Fruit fly (Drosophila melanogaster) whole organism, embryonic: Measurements from ENCODE around the gene RpL13.

Source experiments
- Bteb2 ChIP-seq: fragments of 200-800 bp; sonication (Bioruptor generic); optimal IDR thresholded peaks from 2 replicates; lab custom pipeline; 2016; ENCODE audit warnings: missing biosample characterization, missing genetic modification characterization
- C15 ChIP-seq: fragments of 200-800 bp; sonication (Bioruptor generic); IDR thresholded peaks from 3 replicates; pipeline ENCODE4 v1.3.6; 2022; ENCODE audit warnings: missing biosample characterization, missing genetic modification characterization
- CG10431 ChIP-seq: fragments of 200-800 bp; sonication (Bioruptor generic); optimal IDR thresholded peaks from 3 replicates; lab custom pipeline; 2018; ENCODE audit warnings: missing biosample characterization, mild to moderate bottlenecking, missing genetic modification characterization
- CG11723 ChIP-seq: fragments of 200-800 bp; sonication (Bioruptor generic); optimal IDR thresholded peaks from 2 replicates; lab custom pipeline; 2017; ENCODE audit warnings: missing biosample characterization, mild to moderate bottlenecking, missing genetic modification characterization
- CG12104 ChIP-seq: fragments of 200-800 bp; sonication (Bioruptor generic); optimal IDR thresholded peaks from 3 replicates; lab custom pipeline; 2016; ENCODE audit warnings: missing biosample characterization, missing genetic modification characterization
- CG1233 ChIP-seq: fragments of 200-800 bp; sonication (Bioruptor generic); optimal IDR thresholded peaks from 4 replicates; lab custom pipeline; 2018; ENCODE audit warnings: missing biosample characterization, mild to moderate bottlenecking, missing genetic modification characterization
- CG13894 ChIP-seq: fragments of 200-800 bp; sonication (Bioruptor generic); optimal IDR thresholded peaks from 3 replicates; lab custom pipeline; 2018; ENCODE audit warnings: missing biosample characterization, mild to moderate bottlenecking, missing genetic modification characterization, moderate library complexity
- CG14014 ChIP-seq: fragments of 200-800 bp; sonication (Bioruptor generic); IDR thresholded peaks from 2 replicates; pipeline ENCODE4 v1.3.6; 2022; ENCODE audit warnings: missing biosample characterization, missing genetic modification characterization
- CG14667 ChIP-seq: fragments of 200-800 bp; sonication (Bioruptor generic); IDR thresholded peaks from 2 replicates; pipeline ENCODE4 v1.3.6; 2022; ENCODE audit warnings: missing biosample characterization, missing genetic modification characterization
- CG2116 ChIP-seq: fragments of 200-800 bp; sonication (Bioruptor generic); optimal IDR thresholded peaks from 3 replicates; lab custom pipeline; 2018; ENCODE audit warnings: missing biosample characterization, mild to moderate bottlenecking, missing genetic modification characterization
- CG2712 ChIP-seq: fragments of 200-800 bp; optimal IDR thresholded peaks from 3 replicates; lab custom pipeline; 2019; ENCODE audit warnings: missing biosample characterization, mild to moderate bottlenecking, missing genetic modification characterization, moderate library complexity
- CG34224 ChIP-seq: fragments of 200-800 bp; sonication (Bioruptor generic); IDR thresholded peaks from 3 replicates; pipeline ENCODE4 v1.3.6; 2022; ENCODE audit warnings: missing biosample characterization, missing genetic modification characterization; ENCODE audit not compliant: partially characterized antibody
- CG4617 ChIP-seq: fragments of 200-800 bp; sonication (Bioruptor generic); optimal IDR thresholded peaks from 3 replicates; lab custom pipeline; 2016; ENCODE audit warnings: missing biosample characterization, missing genetic modification characterization, borderline replicate concordance
- CG6272 ChIP-seq: fragments of 200-800 bp; sonication (Bioruptor generic); IDR thresholded peaks from 2 replicates; pipeline ENCODE4 v1.3.6; 2022; ENCODE audit warnings: missing biosample characterization, missing genetic modification characterization
- CG7963 ChIP-seq: fragments of 200-800 bp; sonication (Bioruptor generic); IDR thresholded peaks from 3 replicates; pipeline ENCODE4 v1.3.6; 2022; ENCODE audit warnings: missing biosample characterization, missing genetic modification characterization; ENCODE audit not compliant: partially characterized antibody
- CG8089 ChIP-seq: fragments of 200-800 bp; sonication (Bioruptor generic); optimal IDR thresholded peaks from 3 replicates; lab custom pipeline; 2016; ENCODE audit warnings: missing biosample characterization, missing genetic modification characterization
- Dbx ChIP-seq: fragments of 200-800 bp; sonication (Bioruptor generic); IDR thresholded peaks from 3 replicates; pipeline ENCODE4 v1.3.6; 2022; ENCODE audit warnings: missing biosample characterization, missing genetic modification characterization
- ERR ChIP-seq: fragments of 200-800 bp; sonication (Bioruptor generic); optimal IDR thresholded peaks from 2 replicates; lab custom pipeline; 2016; ENCODE audit warnings: missing biosample characterization, missing genetic modification characterization
- HLH3B ChIP-seq: fragments of 200-800 bp; sonication (Bioruptor generic); IDR thresholded peaks from 2 replicates; pipeline ENCODE4 v1.3.6; 2022; ENCODE audit warnings: missing biosample characterization, missing genetic modification characterization
- Hr78 ChIP-seq, 2 experiments: fragments of 200-800 bp in 1 of 2; fragments of >200 bp in 1 of 2; sonication (Bioruptor generic) in 1 of 2; optimal IDR thresholded peaks; 2 replicates each; lab custom pipeline; 2017 to 2019; ENCODE audit warnings: missing biosample characterization in 2 of 2, missing genetic modification characterization in 2 of 2, mild to moderate bottlenecking in 1 of 2, moderate library complexity in 1 of 2
- Hsf ChIP-seq: fragments of 200-800 bp; sonication (Bioruptor generic); optimal IDR thresholded peaks from 3 replicates; lab custom pipeline; 2016; ENCODE audit warnings: missing biosample characterization, missing genetic modification characterization
- MESR4 ChIP-seq: fragments of 200-800 bp; sonication (Bioruptor generic); optimal IDR thresholded peaks from 2 replicates; lab custom pipeline; 2018; ENCODE audit warnings: missing biosample characterization, mild to moderate bottlenecking, missing genetic modification characterization, moderate library complexity
- Spps ChIP-seq: fragments of 200-800 bp; sonication (Bioruptor generic); optimal IDR thresholded peaks from 2 replicates; lab custom pipeline; 2018; ENCODE audit warnings: missing biosample characterization, mild to moderate bottlenecking, missing genetic modification characterization
- Taf1 ChIP-seq: fragments of 200-800 bp; sonication (Bioruptor generic); IDR thresholded peaks from 2 replicates; pipeline ENCODE4 v1.3.6; 2022; ENCODE audit warnings: missing biosample characterization, missing genetic modification characterization
- Xrp1 ChIP-seq: fragments of 200-800 bp; sonication (Bioruptor generic); IDR thresholded peaks from 2 replicates; pipeline ENCODE4 v1.3.6; 2022; ENCODE audit warnings: missing biosample characterization, missing genetic modification characterization
- ac ChIP-seq: fragments of 200-800 bp; sonication (Bioruptor generic); optimal IDR thresholded peaks from 3 replicates; lab custom pipeline; 2017; ENCODE audit warnings: missing biosample characterization, mild to moderate bottlenecking, missing genetic modification characterization
- ase ChIP-seq: fragments of 200-800 bp; sonication (Bioruptor generic); IDR thresholded peaks from 3 replicates; pipeline ENCODE4 v1.3.6; 2022; ENCODE audit warnings: missing biosample characterization, missing genetic modification characterization
- btn ChIP-seq: fragments of 200-800 bp; sonication (Bioruptor generic); optimal IDR thresholded peaks from 2 replicates; lab custom pipeline; 2016; ENCODE audit warnings: missing biosample characterization, missing genetic modification characterization
- cas ChIP-seq: fragments of 200-800 bp; sonication (Bioruptor generic); IDR thresholded peaks from 2 replicates; pipeline ENCODE4 v1.3.6; 2022; ENCODE audit warnings: missing biosample characterization, missing genetic modification characterization
- crp ChIP-seq, 2 experiments: fragments of 200-800 bp; sonication (Bioruptor generic); optimal IDR thresholded peaks; 2 replicates in 1 of 2; 3 replicates in 1 of 2; lab custom pipeline; 2017; ENCODE audit warnings: missing biosample characterization in 2 of 2, missing genetic modification characterization in 2 of 2, mild to moderate bottlenecking in 1 of 2, moderate library complexity in 1 of 2
- ems ChIP-seq: fragments of 200-800 bp; sonication (Bioruptor generic); optimal IDR thresholded peaks from 3 replicates; lab custom pipeline; 2016; ENCODE audit warnings: missing biosample characterization, missing genetic modification characterization
- fd96Cb ChIP-seq: fragments of 200-800 bp; sonication (Bioruptor generic); optimal IDR thresholded peaks from 2 replicates; lab custom pipeline; 2018; ENCODE audit warnings: missing biosample characterization, mild to moderate bottlenecking, missing genetic modification characterization, moderate library complexity
- gem ChIP-seq: fragments of 200-800 bp; sonication (Bioruptor generic); optimal IDR thresholded peaks from 2 replicates; lab custom pipeline; 2019; ENCODE audit warnings: missing biosample characterization, mild to moderate bottlenecking, missing genetic modification characterization, moderate library complexity
- gsb ChIP-seq: fragments of 200-800 bp; sonication (Bioruptor generic); IDR thresholded peaks from 2 replicates; pipeline ENCODE4 v1.3.6; 2022; ENCODE audit warnings: missing biosample characterization, missing genetic modification characterization
- ken ChIP-seq: fragments of 200-800 bp; sonication (Bioruptor generic); IDR thresholded peaks from 3 replicates; pipeline ENCODE4 v1.3.6; 2022; ENCODE audit warnings: missing biosample characterization, missing genetic modification characterization
- kni ChIP-seq: fragments of 200-800 bp; sonication (Bioruptor generic); optimal IDR thresholded peaks from 3 replicates; lab custom pipeline; 2017; ENCODE audit warnings: mild to moderate bottlenecking, missing biosample characterization, missing genetic modification reagents, missing genetic modification characterization
- lilli ChIP-seq: fragments of 200-800 bp; sonication (Bioruptor generic); optimal IDR thresholded peaks from 3 replicates; lab custom pipeline; 2016; ENCODE audit warnings: missing biosample characterization, missing genetic modification characterization
- nmo ChIP-seq: fragments of 200-800 bp; sonication (Bioruptor generic); optimal IDR thresholded peaks from 2 replicates; lab custom pipeline; 2018; ENCODE audit warnings: missing biosample characterization, mild to moderate bottlenecking, missing genetic modification characterization, moderate library complexity
- oc ChIP-seq: fragments of 200-800 bp; sonication (Bioruptor generic); optimal IDR thresholded peaks from 2 replicates; lab custom pipeline; 2018; ENCODE audit warnings: missing biosample characterization, mild to moderate bottlenecking, missing genetic modification characterization, moderate library complexity
- pb ChIP-seq: fragments of 200-800 bp; sonication (Bioruptor generic); optimal IDR thresholded peaks from 3 replicates; lab custom pipeline; 2016; ENCODE audit warnings: missing biosample characterization, missing genetic modification characterization
- pfk ChIP-seq: fragments of 200-800 bp; sonication (Bioruptor generic); optimal IDR thresholded peaks from 2 replicates; lab custom pipeline; 2018; ENCODE audit warnings: missing biosample characterization, mild to moderate bottlenecking, missing genetic modification characterization, moderate library complexity
- pho ChIP-seq: fragments of 200-800 bp; sonication (Bioruptor generic); optimal IDR thresholded peaks from 2 replicates; lab custom pipeline; 2016; ENCODE audit warnings: missing biosample characterization, missing genetic modification characterization
- pros ChIP-seq: fragments of 200-800 bp; sonication (Bioruptor generic); optimal IDR thresholded peaks from 3 replicates; lab custom pipeline; 2019; ENCODE audit warnings: missing biosample characterization, mild to moderate bottlenecking, missing genetic modification characterization, moderate library complexity
- schlank ChIP-seq: fragments of 200-800 bp; sonication (Bioruptor generic); optimal IDR thresholded peaks from 2 replicates; lab custom pipeline; 2018; ENCODE audit warnings: missing biosample characterization, mild to moderate bottlenecking, missing genetic modification characterization
- so ChIP-seq: fragments of 200-800 bp; sonication (Bioruptor generic); IDR thresholded peaks from 3 replicates; pipeline ENCODE4 v1.3.6; 2022; ENCODE audit warnings: missing biosample characterization, missing genetic modification characterization
- tio ChIP-seq: fragments of 200-800 bp; sonication (Bioruptor generic); optimal IDR thresholded peaks from 2 replicates; lab custom pipeline; 2017; ENCODE audit warnings: missing biosample characterization, missing genetic modification characterization, inconsistent platforms
- trem ChIP-seq: fragments of 200-800 bp; optimal IDR thresholded peaks from 3 replicates; lab custom pipeline; 2019; ENCODE audit warnings: missing biosample characterization, mild to moderate bottlenecking, missing genetic modification characterization, moderate library complexity
- usp ChIP-seq: fragments of >200 bp; optimal IDR thresholded peaks from 2 replicates; lab custom pipeline; 2017; ENCODE audit warnings: missing biosample characterization, missing genetic modification characterization
- vnd ChIP-seq: fragments of 200-800 bp; sonication (Bioruptor generic); IDR thresholded peaks from 3 replicates; pipeline ENCODE4 v1.3.6; 2022; ENCODE audit warnings: missing biosample characterization, missing genetic modification characterization; ENCODE audit not compliant: partially characterized antibody

Gene RpL13

DNA sequence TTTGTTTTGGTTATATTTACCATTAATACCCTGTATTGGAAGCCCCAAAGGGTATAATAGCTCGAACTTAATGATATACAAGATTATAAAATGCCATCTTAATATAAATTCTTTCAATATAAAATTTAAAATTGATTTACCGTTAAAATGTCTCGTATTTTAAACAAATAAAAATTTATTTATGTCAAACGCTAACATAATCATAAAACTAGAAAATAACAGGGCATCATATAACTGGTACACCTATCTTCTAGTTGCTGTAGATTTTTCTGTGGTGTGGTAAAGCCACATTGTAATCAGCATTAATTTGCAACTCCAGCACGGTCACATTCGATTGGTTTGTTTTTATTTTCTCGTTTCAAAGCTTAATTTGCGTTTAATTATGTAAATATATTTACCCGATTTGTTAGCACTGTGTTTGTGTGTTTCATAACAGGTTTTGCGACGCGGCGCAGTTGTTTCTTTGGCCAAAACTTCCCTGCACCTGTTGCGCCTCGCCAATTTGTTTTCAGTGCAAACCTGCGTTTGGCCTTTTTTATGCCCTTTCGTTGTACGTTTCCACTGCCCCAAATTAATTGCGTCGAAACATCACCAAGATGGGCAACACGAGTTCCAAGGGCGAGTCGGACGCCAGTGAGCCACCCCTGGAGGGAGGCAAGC lies 10.0 kb upstream of the RpL13 start, which contains the start of the genes CG4658 and CG5846 (continued):
- TF ChIP-seq CG34224 (GFP tag; lab: Robert Waterston, UW) (no peak), pb (GFP tag; lab: Kevin White, UChicago) (no peak), CG14014 (GFP tag; lab: Robert Waterston, UW) (peak; percentile 92), CG10431 (GFP tag; lab: Kevin White, UChicago) (peak; percentile 77), fd96Cb (tag; lab: Kevin White, UChicago) (peak; percentile 95), oc (tag; lab: Kevin White, UChicago) (peak; percentile 94), CG7963 (GFP tag; lab: Robert Waterston, UW) (no peak), nmo (peak; percentile 97), ase (GFP tag; lab: Robert Waterston, UW) (peak; percentile 92), so (GFP tag; lab: Robert Waterston, UW) (peak; percentile 93; the same call in 2 of the 3 replicates), CG11723 (GFP tag; lab: Kevin White, UChicago) (peak; percentile 80), pfk (GFP tag; lab: Kevin White, UChicago) (no peak), Hsf (GFP tag; lab: Kevin White, UChicago) (peak; percentile 94), pho (GFP tag; lab: Kevin White, UChicago) (peak; percentile 89), ken (GFP tag; lab: Robert Waterston, UW) (peak; percentile 83), lilli (GFP tag; lab: Kevin White, UChicago) (peak; percentile 94), Xrp1 (GFP tag; lab: Robert Waterston, UW) (peak; percentile 98), MESR4 (peak; percentile 60), vnd (GFP tag; lab: Robert Waterston, UW) (no peak), gsb (GFP tag; lab: Robert Waterston, UW) (peak; percentile 80), usp (GFP tag; lab: Kevin White, UChicago) (no peak), Hr78 (GFP tag; optimal IDR thresholded peaks at IDR 0.05; lab: Kevin White, UChicago) (peak in 1 of 2 experiments; percentile 79), CG4617 (GFP tag; lab: Kevin White, UChicago) (peak; percentile 92), CG2116 (GFP tag; lab: Kevin White, UChicago) (peak; percentile 91), Bteb2 (GFP tag; lab: Kevin White, UChicago) (peak; percentile 94), schlank (tag; lab: Kevin White, UChicago) (peak; percentile 72), kni (GFP tag; lab: Kevin White, UChicago) (peak; percentile 29), Dbx (GFP tag; lab: Robert Waterston, UW) (peak; percentile 94), CG12104 (GFP tag; lab: Kevin White, UChicago) (peak; percentile 85), CG8089 (GFP tag; lab: Kevin White, UChicago) (peak; percentile 72), CG14667 (GFP tag; lab: Robert Waterston, UW) (peak; percentile 94), ac (peak; percentile 56), C15 (peak; percentile 78; the same call in 2 of the 3 replicates), tio (GFP tag; lab: Kevin White, UChicago) (peak; percentile 93), pros (no peak), Spps (peak; percentile 94), CG13894 (tag; lab: Kevin White, UChicago) (peak; percentile 90), crp (GFP tag; optimal IDR thresholded peaks at IDR 0.05; lab: Kevin White, UChicago) (peak in 1 of 2 experiments; percentile 60), CG2712 (tag; lab: Kevin White, UChicago) (peak; percentile 98), cas (GFP tag; lab: Robert Waterston, UW) (peak; percentile 87), Taf1 (GFP tag; lab: Robert Waterston, UW) (peak; percentile 85), ERR (GFP tag; lab: Kevin White, UChicago) (no peak), CG1233 (peak; percentile 89), btn (GFP tag; lab: Kevin White, UChicago) (no peak), ems (peak; percentile 80), CG6272 (GFP tag; lab: Robert Waterston, UW) (peak; percentile 93), HLH3B (GFP tag; lab: Robert Waterston, UW) (peak; percentile 97), gem (tag; lab: Kevin White, UChicago) (peak; percentile 98), trem (tag; lab: Kevin White, UChicago) (peak; percentile 95)
